Worm (Caenorhabditis elegans) whole organism, young adult: ENCODE results near the gene C18G1.6.

Source experiments
- B0035.1 ChIP-seq: sonication (generic microtip); optimal IDR thresholded peaks from 2 replicates; lab custom pipeline; 2016; ENCODE audit warnings: missing genetic modification characterization, mild to moderate bottlenecking, missing compliant biosample characterization, missing genotype, missing genetic modification reagents
- C17E4.6 ChIP-seq: fragments of 200-800 bp; sonication (Bioruptor generic); IDR thresholded peaks from 2 replicates; pipeline ENCODE4 v1.3.6; 2022; ENCODE audit warnings: missing genetic modification reagents, missing genetic modification characterization, missing compliant biosample characterization
- D2030.7 ChIP-seq: fragments of 200-800 bp; sonication (Bioruptor generic); IDR thresholded peaks from 2 replicates; pipeline ENCODE4 v1.3.6; 2022; ENCODE audit warnings: missing genetic modification reagents, missing genetic modification characterization, missing compliant biosample characterization
- F23B12.7 ChIP-seq: sonication (generic microtip); optimal IDR thresholded peaks from 2 replicates; lab custom pipeline; 2017; ENCODE audit warnings: missing genetic modification characterization, mild to moderate bottlenecking, missing compliant biosample characterization, antibody characterized with exemption, moderate library complexity; ENCODE audit not compliant: insufficient read depth
- F37B4.10 ChIP-seq: fragments of 200-800 bp; sonication (Bioruptor generic); IDR thresholded peaks from 2 replicates; pipeline ENCODE4 v1.3.6; 2022; ENCODE audit warnings: missing genetic modification characterization, missing compliant biosample characterization
- F39B2.1 ChIP-seq: fragments of 200-800 bp; sonication (Bioruptor generic); IDR thresholded peaks from 2 replicates; pipeline ENCODE4 v1.3.6; 2022; ENCODE audit warnings: missing genetic modification reagents, missing genetic modification characterization, missing compliant biosample characterization
- Y53F4B.3 ChIP-seq: fragments of 200-800 bp; sonication (Bioruptor generic); IDR thresholded peaks from 2 replicates; pipeline ENCODE4 v1.3.6; 2022; ENCODE audit warnings: missing genetic modification reagents, missing genetic modification characterization, missing compliant biosample characterization
- Y56A3A.18 ChIP-seq: fragments of 200-800 bp; sonication (Bioruptor generic); IDR thresholded peaks from 2 replicates; pipeline ENCODE4 v1.3.6; 2022; ENCODE audit warnings: missing genetic modification reagents, missing genetic modification characterization, missing compliant biosample characterization
- aptf-2 ChIP-seq: fragments of 200-800 bp; sonication (Bioruptor generic); conservative IDR thresholded peaks from 2 replicates; pipeline ENCODE4 v1.3.6; 2022; ENCODE audit warnings: missing genetic modification reagents, missing genetic modification characterization, missing compliant biosample characterization
- aptf-3 ChIP-seq: fragments of 200-800 bp; sonication (Bioruptor generic); IDR thresholded peaks from 2 replicates; pipeline ENCODE4 v1.3.6; 2022; ENCODE audit warnings: missing genetic modification characterization, missing compliant biosample characterization
- atf-7 ChIP-seq: sonication (generic microtip); optimal IDR thresholded peaks from 2 replicates; lab custom pipeline; 2017; ENCODE audit warnings: mild to moderate bottlenecking, missing genetic modification characterization, missing compliant biosample characterization
- attf-3 ChIP-seq: fragments of 200-800 bp; sonication (Bioruptor generic); conservative IDR thresholded peaks from 2 replicates; pipeline ENCODE4 v1.3.6; 2022; ENCODE audit warnings: missing genetic modification reagents, missing genetic modification characterization, missing compliant biosample characterization
- attf-6 ChIP-seq: fragments of 200-800 bp; sonication (Bioruptor generic); IDR thresholded peaks from 2 replicates; pipeline ENCODE4 v1.3.6; 2022; ENCODE audit warnings: missing genetic modification reagents, missing genetic modification characterization, missing compliant biosample characterization
- cebp-1 ChIP-seq, 2 experiments: fragments of 200-800 bp in 1 of 2; sonication (Bioruptor generic) in 1 of 2; sonication (generic microtip) in 1 of 2; IDR thresholded peaks in 1 of 2; optimal IDR thresholded peaks in 1 of 2; 2 replicates each; pipeline versions ENCODE4 v1.3.6 to Lab custom; 2017 to 2022; ENCODE audit warnings: missing compliant biosample characterization in 2 of 2, missing genetic modification characterization in 2 of 2, mild to moderate bottlenecking in 1 of 2, missing genetic modification reagents in 1 of 2, moderate library complexity in 1 of 2
- ceh-100 ChIP-seq: fragments of 200-800 bp; sonication (Bioruptor generic); IDR thresholded peaks from 2 replicates; pipeline ENCODE4 v1.3.6; 2022; ENCODE audit warnings: missing genetic modification reagents, missing genetic modification characterization, missing compliant biosample characterization
- ceh-58 ChIP-seq: fragments of 200-800 bp; sonication (Bioruptor generic); IDR thresholded peaks from 2 replicates; pipeline ENCODE4 v1.3.6; 2022; ENCODE audit warnings: missing genetic modification characterization, missing compliant biosample characterization
- die-1 ChIP-seq: sonication (generic microtip); optimal IDR thresholded peaks from 2 replicates; lab custom pipeline; 2016; ENCODE audit warnings: missing genotype, mild to moderate bottlenecking, missing genetic modification characterization, missing compliant biosample characterization
- egl-44 ChIP-seq: fragments of 200-800 bp; sonication (Bioruptor generic); IDR thresholded peaks from 2 replicates; pipeline ENCODE4 v1.3.6; 2022; ENCODE audit warnings: missing genetic modification reagents, missing genetic modification characterization, missing compliant biosample characterization
- egrh-3 ChIP-seq: fragments of 200-800 bp; sonication (Bioruptor generic); IDR thresholded peaks from 2 replicates; pipeline ENCODE4 v1.3.6; 2022; ENCODE audit warnings: missing genetic modification reagents, missing genetic modification characterization, missing compliant biosample characterization
- hrde-1 ChIP-seq: sonication (generic microtip); optimal IDR thresholded peaks from 2 replicates; lab custom pipeline; 2016; ENCODE audit warnings: missing genetic modification characterization, mild to moderate bottlenecking, missing compliant biosample characterization, moderate library complexity, missing genotype, missing genetic modification reagents, borderline replicate concordance
- hsf-1 ChIP-seq: fragments of 200-800 bp; sonication (Bioruptor generic); IDR thresholded peaks from 2 replicates; pipeline ENCODE4 v1.3.6; 2022; ENCODE audit warnings: missing genetic modification reagents, missing genetic modification characterization, missing compliant biosample characterization
- let-607 ChIP-seq, 2 experiments: fragments of 200-800 bp in 1 of 2; sonication (Bioruptor generic) in 1 of 2; sonication (generic microtip) in 1 of 2; optimal IDR thresholded peaks; 2 replicates each; lab custom pipeline; 2016 to 2018; ENCODE audit warnings: mild to moderate bottlenecking in 2 of 2, missing compliant biosample characterization in 2 of 2, missing genetic modification characterization in 2 of 2, moderate library complexity in 2 of 2, missing genotype in 1 of 2
- lin-40 ChIP-seq: sonication (generic microtip); optimal IDR thresholded peaks from 2 replicates; lab custom pipeline; 2016; ENCODE audit warnings: missing genetic modification characterization, mild to moderate bottlenecking, missing compliant biosample characterization, missing genotype, missing genetic modification reagents
- lir-1 ChIP-seq: fragments of 200-800 bp; sonication (Bioruptor generic); conservative IDR thresholded peaks from 2 replicates; pipeline ENCODE4 v1.3.6; 2022; ENCODE audit warnings: missing genetic modification reagents, missing genetic modification characterization, missing compliant biosample characterization
- lsl-1 ChIP-seq: fragments of 200-800 bp; sonication (Bioruptor generic); optimal IDR thresholded peaks from 2 replicates; lab custom pipeline; 2018; ENCODE audit warnings: mild to moderate bottlenecking, missing genetic modification characterization, moderate library complexity, missing compliant biosample characterization
- lsy-27 ChIP-seq: sonication (generic microtip); optimal IDR thresholded peaks from 2 replicates; lab custom pipeline; 2017; ENCODE audit warnings: missing genetic modification characterization, mild to moderate bottlenecking, missing compliant biosample characterization, antibody characterized with exemption, missing genotype, borderline replicate concordance; ENCODE audit not compliant: insufficient read depth
- mcd-1 ChIP-seq: fragments of 200-800 bp; sonication (Bioruptor generic); IDR thresholded peaks from 2 replicates; pipeline ENCODE4 v1.3.6; 2022; ENCODE audit warnings: missing genetic modification reagents, missing genetic modification characterization, missing compliant biosample characterization
- mxl-1 ChIP-seq: sonication (generic microtip); optimal IDR thresholded peaks from 2 replicates; lab custom pipeline; 2016; ENCODE audit warnings: missing genetic modification characterization, missing compliant biosample characterization
- nfyb-1 ChIP-seq: fragments of 200-800 bp; sonication (Bioruptor generic); IDR thresholded peaks from 2 replicates; pipeline ENCODE4 v1.3.6; 2022; ENCODE audit warnings: missing genetic modification reagents, missing genetic modification characterization, missing compliant biosample characterization
- nhr-120 ChIP-seq: fragments of 200-800 bp; sonication (Bioruptor generic); IDR thresholded peaks from 2 replicates; pipeline ENCODE4 v1.3.6; 2022; ENCODE audit warnings: missing genetic modification characterization, missing compliant biosample characterization
- rpc-1 ChIP-seq, 2 experiments: fragments of 150-350 bp in 1 of 2; sonication (generic microtip) in 1 of 2; optimal IDR thresholded peaks; 2 replicates each; lab custom pipeline; 2014 to 2018; ENCODE audit warnings: missing biosample characterization in 1 of 2, missing genetic modification characterization in 1 of 2, missing genetic modification reagents in 1 of 2, missing genotype in 1 of 2
- snpc-1.1 ChIP-seq: sonication (generic microtip); optimal IDR thresholded peaks from 2 replicates; lab custom pipeline; 2017; ENCODE audit warnings: missing genetic modification characterization, mild to moderate bottlenecking, missing compliant biosample characterization, antibody characterized with exemption, moderate library complexity, missing genotype, missing genetic modification reagents; ENCODE audit not compliant: insufficient read depth
- snpc-4 ChIP-seq, 5 experiments: fragments of 150-350 bp in 1 of 5; sonication (generic microtip) in 4 of 5; optimal IDR thresholded peaks; 2 replicates each; lab custom pipeline; 2014 to 2018; ENCODE audit warnings: missing genetic modification characterization in 5 of 5, missing biosample characterization in 3 of 5, antibody characterized with exemption in 2 of 5, mild to moderate bottlenecking in 2 of 5, missing compliant biosample characterization in 2 of 5, missing genotype in 2 of 5, moderate library complexity in 2 of 5, missing genetic modification reagents in 1 of 5
- unc-130 ChIP-seq: sonication (generic microtip); optimal IDR thresholded peaks from 2 replicates; lab custom pipeline; 2016; ENCODE audit warnings: missing genetic modification reagents, missing genetic modification characterization, missing compliant biosample characterization
- unc-62 ChIP-seq: fragments of 150-350 bp; optimal IDR thresholded peaks from 2 replicates; lab custom pipeline; 2014; ENCODE audit warnings: missing biosample characterization, missing genetic modification reagents, missing genetic modification characterization
- zfh-2 ChIP-seq: fragments of 200-800 bp; sonication (Bioruptor generic); conservative IDR thresholded peaks from 2 replicates; pipeline ENCODE4 v1.3.6; 2022; ENCODE audit warnings: missing genetic modification reagents, missing genetic modification characterization, missing compliant biosample characterization
- zim-3 ChIP-seq: sonication (generic microtip); optimal IDR thresholded peaks from 2 replicates; lab custom pipeline; 2017; ENCODE audit warnings: mild to moderate bottlenecking, missing genetic modification characterization, moderate library complexity, missing compliant biosample characterization
- ztf-18 ChIP-seq: sonication (generic microtip); optimal IDR thresholded peaks from 2 replicates; lab custom pipeline; 2016; ENCODE audit warnings: missing genotype, mild to moderate bottlenecking, missing genetic modification characterization, missing compliant biosample characterization

C18G1.6 gene

ce11 chrV:4731154-4731961 lies 19.0 kb upstream of the C18G1.6 start, which contains the start of gene F39G3.3 (continued):
- TF ChIP-seq attf-6 (0 out of 2 replicates have a peak, but pooled peaks have one; percentile 8), let-607 (tag; optimal IDR thresholded peaks at IDR 0.05; lab: Kevin White, UChicago) (peak in 1 of 2 experiments; percentile 30), F39B2.1 (GFP tag; lab: Robert Waterston, UW) (0 out of 2 replicates have a peak, but pooled peaks have one; percentile 17), aptf-2 (GFP tag; lab: Robert Waterston, UW) (no peak), zfh-2 (GFP tag; lab: Robert Waterston, UW) (no peak), aptf-3 (no peak), lsy-27 (tag; lab: Kevin White, UChicago) (no peak), snpc-4 (GFP tag; optimal IDR thresholded peaks at IDR 0.05; lab: Kevin White, UChicago) (peak; percentile 21), snpc-4 (tag; optimal IDR thresholded peaks at IDR 0.05; lab: Kevin White, UChicago) (peak in 3 of 4 experiments; percentile 43 to 64 (median 59)), cebp-1 (GFP tag; IDR thresholded peaks at IDR 0.05; lab: Robert Waterston, UW) (no peak), cebp-1 (tag; optimal IDR thresholded peaks at IDR 0.05; lab: Kevin White, UChicago) (peak; percentile 62), die-1 (peak; percentile 30), hsf-1 (GFP tag; lab: Robert Waterston, UW) (peak; percentile 56; the same call in 1 of the 2 replicates), mxl-1 (peak; percentile 41), egrh-3 (GFP tag; lab: Robert Waterston, UW) (no peak), zim-3 (tag; lab: Kevin White, UChicago) (no peak), ceh-58 (GFP tag; lab: Robert Waterston, UW) (no peak), B0035.1 (tag; lab: Kevin White, UChicago) (no peak), egl-44 (GFP tag; lab: Robert Waterston, UW) (no peak), D2030.7 (GFP tag; lab: Robert Waterston, UW) (peak; percentile 82), lsl-1 (peak; percentile 100), nhr-120 (GFP tag; lab: Robert Waterston, UW) (no peak), ztf-18 (tag; lab: Kevin White, UChicago) (peak; percentile 72), ceh-100 (no peak), F37B4.10 (GFP tag; lab: Robert Waterston, UW) (no peak), attf-3 (GFP tag; lab: Robert Waterston, UW) (no peak), F23B12.7 (peak; percentile 46), hrde-1 (tag; lab: Kevin White, UChicago) (peak; percentile 79), rpc-1 (optimal IDR thresholded peaks at IDR 0.05; lab: Kevin White, UChicago) (peak; percentile 45), rpc-1 (tag; optimal IDR thresholded peaks at IDR 0.05; lab: Kevin White, UChicago) (no peak), mcd-1 (GFP tag; lab: Robert Waterston, UW) (peak; percentile 56; the same call in 1 of the 2 replicates), atf-7 (no peak), Y53F4B.3 (GFP tag; lab: Robert Waterston, UW) (no peak), snpc-1.1 (tag; lab: Kevin White, UChicago) (no peak), unc-130 (GFP tag; lab: Kevin White, UChicago) (peak; percentile 76), C17E4.6 (GFP tag; lab: Robert Waterston, UW) (peak; percentile 55; the same call in 1 of the 2 replicates)

DNA sequence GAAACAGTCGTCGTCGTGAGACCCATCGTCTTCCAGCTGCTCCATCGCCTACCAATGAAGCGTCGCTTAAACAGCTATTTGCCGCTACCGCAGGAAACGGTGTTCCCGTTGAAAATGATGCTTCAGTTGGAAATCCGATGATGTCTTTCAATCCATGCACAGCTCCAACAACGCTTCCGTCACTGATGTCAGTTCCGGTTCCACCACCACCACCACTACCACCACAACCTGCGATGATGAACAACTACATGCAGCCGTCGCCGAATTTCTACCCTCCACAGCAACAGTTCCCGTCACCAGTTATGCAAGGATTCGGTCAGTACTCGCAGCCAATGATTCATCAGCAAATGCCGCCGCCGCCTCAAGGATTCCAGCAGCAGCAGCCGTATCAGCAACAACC lies 16.4 kb upstream of the C18G1.6 start:
- no peak for TF ChIP-seq lin-40
- no peak for TF ChIP-seq lir-1 (GFP tag; lab: Robert Waterston, UW)
- TF ChIP-seq zfh-2 (GFP tag; lab: Robert Waterston, UW): peak; percentile 58; the same call in 1 of the 2 replicates
- no peak for TF ChIP-seq unc-62 (GFP tag; lab: Kevin White, UChicago)
- no peak for TF ChIP-seq Y56A3A.18
- 0 out of 2 replicates have a peak, but pooled peaks have one; percentile 58 for TF ChIP-seq nfyb-1 (GFP tag; lab: Robert Waterston, UW)
